Fruit fly (Drosophila melanogaster) whole organism, embryonic: ENCODE data around the gene CG44001.

Experiments
- Ada2b ChIP-seq: fragments of 200-800 bp; sonication (Bioruptor generic); IDR thresholded peaks from 2 replicates; pipeline ENCODE4 v1.3.6; 2022; ENCODE audit warnings: missing biosample characterization, missing genetic modification characterization
- Bteb2 ChIP-seq: fragments of 200-800 bp; sonication (Bioruptor generic); optimal IDR thresholded peaks from 2 replicates; lab custom pipeline; 2016; ENCODE audit warnings: missing biosample characterization, missing genetic modification characterization
- CG10147 ChIP-seq: fragments of 200-800 bp; sonication (Bioruptor generic); optimal IDR thresholded peaks from 2 replicates; lab custom pipeline; 2019; ENCODE audit warnings: missing biosample characterization, mild to moderate bottlenecking, missing genetic modification characterization, moderate library complexity
- CG10274 ChIP-seq: fragments of 200-800 bp; sonication (Bioruptor generic); optimal IDR thresholded peaks from 3 replicates; lab custom pipeline; 2017; ENCODE audit warnings: missing biosample characterization, mild to moderate bottlenecking, missing genetic modification characterization
- CG11085 ChIP-seq: fragments of 200-800 bp; sonication (Bioruptor generic); IDR thresholded peaks from 2 replicates; pipeline ENCODE4 v1.3.6; 2022; ENCODE audit warnings: missing biosample characterization, missing genetic modification characterization
- CG12219 ChIP-seq: fragments of 200-800 bp; sonication (Bioruptor generic); optimal IDR thresholded peaks from 3 replicates; lab custom pipeline; 2018; ENCODE audit warnings: missing biosample characterization, mild to moderate bottlenecking, missing genetic modification characterization
- CG12659 ChIP-seq: fragments of 200-800 bp; sonication (Bioruptor generic); optimal IDR thresholded peaks from 3 replicates; lab custom pipeline; 2017; ENCODE audit warnings: mild to moderate bottlenecking, missing biosample characterization, missing genetic modification reagents, missing genetic modification characterization
- CG16813 ChIP-seq: fragments of 200-800 bp; sonication (Bioruptor generic); IDR thresholded peaks from 3 replicates; pipeline ENCODE4 v1.3.6; 2022; ENCODE audit warnings: missing biosample characterization, missing genetic modification characterization; ENCODE audit not compliant: partially characterized antibody
- CG16863 ChIP-seq: fragments of 200-800 bp; sonication (Bioruptor generic); optimal IDR thresholded peaks from 3 replicates; lab custom pipeline; 2016; ENCODE audit warnings: missing biosample characterization, missing genetic modification characterization
- CG17359 ChIP-seq: fragments of 200-800 bp; sonication (Bioruptor generic); optimal IDR thresholded peaks from 3 replicates; lab custom pipeline; 2018; ENCODE audit warnings: missing biosample characterization, mild to moderate bottlenecking, missing genetic modification characterization, moderate library complexity
- CG17568 ChIP-seq: fragments of 200-800 bp; sonication (Bioruptor generic); optimal IDR thresholded peaks from 2 replicates; lab custom pipeline; 2018; ENCODE audit warnings: missing biosample characterization, mild to moderate bottlenecking, missing genetic modification characterization, moderate library complexity
- CG18476 ChIP-seq: fragments of 200-800 bp; sonication (Bioruptor generic); optimal IDR thresholded peaks from 2 replicates; lab custom pipeline; 2016; ENCODE audit warnings: missing biosample characterization, mild to moderate bottlenecking, missing genetic modification characterization
- CG2202 ChIP-seq: fragments of 200-800 bp; sonication (Bioruptor generic); optimal IDR thresholded peaks from 2 replicates; lab custom pipeline; 2018; ENCODE audit warnings: missing biosample characterization, mild to moderate bottlenecking, missing genetic modification characterization
- CG32767 ChIP-seq: fragments of 200-800 bp; sonication (Bioruptor generic); IDR thresholded peaks from 2 replicates; pipeline ENCODE4 v1.3.6; 2022; ENCODE audit warnings: missing biosample characterization, missing genetic modification characterization
- CG3281 ChIP-seq: fragments of 200-800 bp; sonication (Bioruptor generic); optimal IDR thresholded peaks from 3 replicates; lab custom pipeline; 2017; ENCODE audit warnings: missing biosample characterization, mild to moderate bottlenecking, missing genetic modification characterization
- CG34224 ChIP-seq: fragments of 200-800 bp; sonication (Bioruptor generic); IDR thresholded peaks from 3 replicates; pipeline ENCODE4 v1.3.6; 2022; ENCODE audit warnings: missing biosample characterization, missing genetic modification characterization; ENCODE audit not compliant: partially characterized antibody
- CG7928 ChIP-seq: fragments of 200-800 bp; sonication (Bioruptor generic); optimal IDR thresholded peaks from 2 replicates; lab custom pipeline; 2017; ENCODE audit warnings: missing biosample characterization, mild to moderate bottlenecking, missing genetic modification characterization
- CG8359 ChIP-seq: fragments of 200-800 bp; sonication (Bioruptor generic); optimal IDR thresholded peaks from 2 replicates; lab custom pipeline; 2017; ENCODE audit warnings: missing biosample characterization, mild to moderate bottlenecking, missing genetic modification characterization, borderline replicate concordance
- CG8765 ChIP-seq: fragments of 200-800 bp; sonication (Bioruptor generic); IDR thresholded peaks from 2 replicates; pipeline ENCODE4 v1.3.6; 2022; ENCODE audit warnings: missing biosample characterization, missing genetic modification characterization
- CG9215 ChIP-seq: fragments of 200-800 bp; sonication (Bioruptor generic); IDR thresholded peaks from 2 replicates; pipeline ENCODE4 v1.3.6; 2022; ENCODE audit warnings: missing biosample characterization, missing genetic modification characterization
- CG9609 ChIP-seq: fragments of 200-800 bp; sonication (Bioruptor generic); optimal IDR thresholded peaks from 3 replicates; lab custom pipeline; 2016; ENCODE audit warnings: missing biosample characterization, missing genetic modification characterization
- Camta ChIP-seq: fragments of 200-800 bp; sonication (Bioruptor generic); optimal IDR thresholded peaks from 2 replicates; lab custom pipeline; 2016; ENCODE audit warnings: missing biosample characterization, missing genetic modification characterization
- HLH3B ChIP-seq: fragments of 200-800 bp; sonication (Bioruptor generic); IDR thresholded peaks from 2 replicates; pipeline ENCODE4 v1.3.6; 2022; ENCODE audit warnings: missing biosample characterization, missing genetic modification characterization
- Hey ChIP-seq: fragments of 200-800 bp; sonication (Bioruptor generic); optimal IDR thresholded peaks from 3 replicates; lab custom pipeline; 2018; ENCODE audit warnings: missing biosample characterization, mild to moderate bottlenecking, missing genetic modification characterization
- HmgZ ChIP-seq: fragments of 200-800 bp; sonication (Bioruptor generic); optimal IDR thresholded peaks from 2 replicates; lab custom pipeline; 2018; ENCODE audit warnings: missing biosample characterization, mild to moderate bottlenecking, missing genetic modification characterization
- Hsf ChIP-seq: fragments of 200-800 bp; sonication (Bioruptor generic); optimal IDR thresholded peaks from 3 replicates; lab custom pipeline; 2016; ENCODE audit warnings: missing biosample characterization, missing genetic modification characterization
- Lim3 ChIP-seq: fragments of 200-800 bp; sonication (Bioruptor generic); IDR thresholded peaks from 2 replicates; pipeline ENCODE4 v1.3.6; 2022; ENCODE audit warnings: missing biosample characterization, missing genetic modification characterization
- Nf-YC ChIP-seq: fragments of 200-800 bp; optimal IDR thresholded peaks from 3 replicates; lab custom pipeline; 2019; ENCODE audit warnings: missing biosample characterization, mild to moderate bottlenecking, missing genetic modification characterization, moderate library complexity
- Spps ChIP-seq: fragments of 200-800 bp; sonication (Bioruptor generic); optimal IDR thresholded peaks from 2 replicates; lab custom pipeline; 2018; ENCODE audit warnings: missing biosample characterization, mild to moderate bottlenecking, missing genetic modification characterization
- Trl ChIP-seq, 3 experiments: fragments of >200 bp in 2 of 3; fragments of 200-800 bp in 1 of 3; sonication (Bioruptor generic) in 1 of 3; optimal IDR thresholded peaks; 2 replicates in 1 of 3; 3 replicates in 2 of 3; lab custom pipeline; 2016 to 2017; ENCODE audit warnings: missing biosample characterization in 1 of 3, missing genetic modification characterization in 1 of 3
- Xrp1 ChIP-seq: fragments of 200-800 bp; sonication (Bioruptor generic); IDR thresholded peaks from 2 replicates; pipeline ENCODE4 v1.3.6; 2022; ENCODE audit warnings: missing biosample characterization, missing genetic modification characterization
- YL-1 ChIP-seq: fragments of 200-800 bp; sonication (Bioruptor generic); optimal IDR thresholded peaks from 3 replicates; lab custom pipeline; 2017; ENCODE audit warnings: missing biosample characterization, mild to moderate bottlenecking, missing genetic modification characterization
- bcd ChIP-seq: fragments of 200-800 bp; sonication (Bioruptor generic); optimal IDR thresholded peaks from 2 replicates; lab custom pipeline; 2017; ENCODE audit warnings: missing biosample characterization, mild to moderate bottlenecking, missing genetic modification characterization
- bsh ChIP-seq, 2 experiments: fragments of 200-800 bp; sonication (Bioruptor generic); optimal IDR thresholded peaks; 2 replicates each; lab custom pipeline; 2017 to 2018; ENCODE audit warnings: mild to moderate bottlenecking in 2 of 2, missing biosample characterization in 2 of 2, missing genetic modification characterization in 2 of 2, moderate library complexity in 1 of 2
- da ChIP-seq: fragments of 200-800 bp; sonication (Bioruptor generic); optimal IDR thresholded peaks from 2 replicates; lab custom pipeline; 2016; ENCODE audit warnings: missing biosample characterization, missing genetic modification characterization
- dati ChIP-seq: fragments of 200-800 bp; sonication (Bioruptor generic); IDR thresholded peaks from 2 replicates; pipeline ENCODE4 v1.3.6; 2022; ENCODE audit warnings: missing biosample characterization, missing genetic modification characterization
- dmrt99B ChIP-seq: fragments of 200-800 bp; sonication (Bioruptor generic); optimal IDR thresholded peaks from 2 replicates; lab custom pipeline; 2018; ENCODE audit warnings: missing biosample characterization, mild to moderate bottlenecking, missing genetic modification characterization, moderate library complexity
- exex ChIP-seq: fragments of 200-800 bp; sonication (Bioruptor generic); optimal IDR thresholded peaks from 4 replicates; lab custom pipeline; 2018; ENCODE audit warnings: missing biosample characterization, mild to moderate bottlenecking, missing genetic modification characterization, moderate library complexity
- ham ChIP-seq: fragments of 200-800 bp; sonication (Bioruptor generic); IDR thresholded peaks from 2 replicates; pipeline ENCODE4 v1.3.6; 2022; ENCODE audit warnings: missing biosample characterization, missing genetic modification characterization
- hb ChIP-seq: fragments of 200-800 bp; sonication (Bioruptor generic); IDR thresholded peaks from 3 replicates; pipeline ENCODE4 v1.3.6; 2022; ENCODE audit warnings: missing biosample characterization, missing genetic modification characterization; ENCODE audit not compliant: partially characterized antibody
- jigr1 ChIP-seq: fragments of 200-800 bp; sonication (Bioruptor generic); IDR thresholded peaks from 3 replicates; pipeline ENCODE4 v1.3.6; 2022; ENCODE audit warnings: missing biosample characterization, missing genetic modification characterization
- lab ChIP-seq: fragments of 200-800 bp; sonication (Bioruptor generic); optimal IDR thresholded peaks from 3 replicates; lab custom pipeline; 2017; ENCODE audit warnings: missing biosample characterization, missing genetic modification characterization, mild to moderate bottlenecking, moderate library complexity, missing genetic modification reagents
- pita ChIP-seq: fragments of 200-800 bp; sonication (Bioruptor generic); optimal IDR thresholded peaks from 2 replicates; lab custom pipeline; 2017; ENCODE audit warnings: missing biosample characterization, mild to moderate bottlenecking, missing genetic modification characterization
- schlank ChIP-seq: fragments of 200-800 bp; sonication (Bioruptor generic); optimal IDR thresholded peaks from 2 replicates; lab custom pipeline; 2018; ENCODE audit warnings: missing biosample characterization, mild to moderate bottlenecking, missing genetic modification characterization
- sisA ChIP-seq: fragments of 200-800 bp; sonication (Bioruptor generic); IDR thresholded peaks from 2 replicates; pipeline ENCODE4 v1.3.6; 2022; ENCODE audit warnings: missing biosample characterization, missing genetic modification characterization
- tna ChIP-seq: fragments of 200-800 bp; sonication (Bioruptor generic); IDR thresholded peaks from 2 replicates; pipeline ENCODE4 v1.3.6; 2022; ENCODE audit warnings: missing biosample characterization, missing genetic modification characterization; ENCODE audit not compliant: partially characterized antibody
- trh ChIP-seq: fragments of 200-800 bp; sonication (Bioruptor generic); optimal IDR thresholded peaks from 2 replicates; lab custom pipeline; 2016; ENCODE audit warnings: missing biosample characterization, missing genetic modification characterization
- ttk ChIP-seq: fragments of 200-800 bp; sonication (Bioruptor generic); IDR thresholded peaks from 2 replicates; pipeline ENCODE4 v2.1.2; 2022; ENCODE audit warnings: missing biosample characterization, missing genetic modification characterization
- unc-4 ChIP-seq: fragments of 200-800 bp; sonication (Bioruptor generic); IDR thresholded peaks from 2 replicates; pipeline ENCODE4 v1.3.6; 2022; ENCODE audit warnings: missing biosample characterization, missing genetic modification characterization; ENCODE audit not compliant: partially characterized antibody

The CG44001 gene

dm6 chr2L:5009306-5010030 is 33.6 kb upstream of the CG44001 start, which contains the start of gene Rtnl1 (continued):
- TF ChIP-seq Lim3 (GFP tag; lab: Robert Waterston, UW) (no peak), dati (GFP tag; lab: Robert Waterston, UW) (no peak), lab (GFP tag; lab: Kevin White, UChicago) (no peak), dmrt99B (tag; lab: Kevin White, UChicago) (no peak), CG16813 (GFP tag; lab: Robert Waterston, UW) (peak; percentile 93), Spps (tag; lab: Kevin White, UChicago) (no peak), CG12219 (no peak), Hsf (GFP tag; lab: Kevin White, UChicago) (peak; percentile 31), sisA (GFP tag; lab: Robert Waterston, UW) (no peak; the same call in 1 of the 2 replicates), CG8765 (GFP tag; lab: Robert Waterston, UW) (no peak; the same call in 1 of the 2 replicates), CG11085 (GFP tag; lab: Robert Waterston, UW) (no peak), HLH3B (GFP tag; lab: Robert Waterston, UW) (no peak), Xrp1 (no peak), ham (no peak), CG9215 (GFP tag; lab: Robert Waterston, UW) (no peak), pita (GFP tag; lab: Kevin White, UChicago) (peak; percentile 93), tna (GFP tag; lab: Robert Waterston, UW) (peak; percentile 90), CG16863 (GFP tag; lab: Kevin White, UChicago) (peak; percentile 23), bcd (no peak), CG2202 (no peak), da (GFP tag; lab: Kevin White, UChicago) (no peak), bsh (GFP tag; optimal IDR thresholded peaks at IDR 0.05; lab: Kevin White, UChicago) (no peak), CG17568 (GFP tag; lab: Kevin White, UChicago) (no peak), CG34224 (GFP tag; lab: Robert Waterston, UW) (peak; percentile 90), CG10147 (GFP tag; lab: Kevin White, UChicago) (peak; percentile 27), schlank (tag; lab: Kevin White, UChicago) (no peak), Camta (GFP tag; lab: Kevin White, UChicago) (no peak), CG3281 (GFP tag; lab: Kevin White, UChicago) (no peak), Hey (tag; lab: Kevin White, UChicago) (no peak), CG17359 (tag; lab: Kevin White, UChicago) (no peak), CG12659 (GFP tag; lab: Kevin White, UChicago) (peak; percentile 88), hb (GFP tag; lab: Robert Waterston, UW) (peak; percentile 79), CG32767 (GFP tag; lab: Robert Waterston, UW) (no peak), trh (GFP tag; lab: Kevin White, UChicago) (no peak), YL-1 (GFP tag; lab: Kevin White, UChicago) (peak; percentile 72), CG9609 (GFP tag; lab: Kevin White, UChicago) (peak; percentile 40), CG18476 (GFP tag; lab: Kevin White, UChicago) (no peak), jigr1 (GFP tag; lab: Robert Waterston, UW) (no peak), HmgZ (peak; percentile 87), Ada2b (GFP tag; lab: Robert Waterston, UW) (no peak), Bteb2 (GFP tag; lab: Kevin White, UChicago) (peak; percentile 21), Nf-YC (peak; percentile 65), CG7928 (peak; percentile 49), CG8359 (GFP tag; lab: Kevin White, UChicago) (no peak), exex (no peak), ttk (GFP tag; lab: Robert Waterston, UW) (no peak), unc-4 (GFP tag; lab: Robert Waterston, UW) (peak; percentile 94), Trl (optimal IDR thresholded peaks at IDR 0.05; lab: Kevin White, UChicago) (no peak), Trl (GFP tag; optimal IDR thresholded peaks at IDR 0.05; lab: Kevin White, UChicago) (peak; percentile 22), CG10274 (GFP tag; lab: Kevin White, UChicago) (no peak)
